Worm (Caenorhabditis elegans) whole organism, late embryonic: ENCODE data around the gene tbc-10.

Source experiments
- C08G9.2 ChIP-seq: sonication (generic microtip); optimal IDR thresholded peaks from 2 replicates; lab custom pipeline; 2016; ENCODE audit warnings: mild to moderate bottlenecking, missing genetic modification characterization, moderate library complexity, missing compliant biosample characterization
- C38D4.7 ChIP-seq: fragments of 200-800 bp; sonication (Bioruptor generic); optimal IDR thresholded peaks from 2 replicates; lab custom pipeline; 2018; ENCODE audit warnings: mild to moderate bottlenecking, missing genetic modification characterization, moderate library complexity, missing compliant biosample characterization
- K09A11.1 ChIP-seq: sonication (generic microtip); optimal IDR thresholded peaks from 2 replicates; lab custom pipeline; 2017; ENCODE audit warnings: antibody characterized with exemption, mild to moderate bottlenecking, missing genetic modification characterization, missing compliant biosample characterization; ENCODE audit not compliant: insufficient read depth
- ahr-1 ChIP-seq: sonication (generic microtip); optimal IDR thresholded peaks from 2 replicates; lab custom pipeline; 2016; ENCODE audit warnings: missing genetic modification characterization, missing compliant biosample characterization
- ama-1 ChIP-seq: fragments of 150-350 bp; optimal IDR thresholded peaks from 2 replicates; lab custom pipeline; 2014
- ceh-18 ChIP-seq: sonication (generic microtip); optimal IDR thresholded peaks from 2 replicates; lab custom pipeline; 2016; ENCODE audit warnings: missing genetic modification characterization, missing compliant biosample characterization
- ceh-19 ChIP-seq: fragments of 200-800 bp; sonication (Bioruptor generic); optimal IDR thresholded peaks from 2 replicates; lab custom pipeline; 2018; ENCODE audit warnings: mild to moderate bottlenecking, missing genetic modification characterization, missing compliant biosample characterization
- ceh-2 ChIP-seq: sonication (generic microtip); optimal IDR thresholded peaks from 2 replicates; lab custom pipeline; 2016; ENCODE audit warnings: missing genotype, missing genetic modification characterization, missing compliant biosample characterization
- ceh-30 ChIP-seq: fragments of 150-350 bp; optimal IDR thresholded peaks from 2 replicates; lab custom pipeline; 2014; ENCODE audit warnings: missing biosample characterization, missing genetic modification characterization
- ceh-31 ChIP-seq: sonication (generic microtip); optimal IDR thresholded peaks from 2 replicates; lab custom pipeline; 2016; ENCODE audit warnings: missing genetic modification characterization, missing compliant biosample characterization
- ceh-34 ChIP-seq: sonication (generic microtip); optimal IDR thresholded peaks from 2 replicates; lab custom pipeline; 2016; ENCODE audit warnings: mild to moderate bottlenecking, missing genetic modification characterization, missing compliant biosample characterization
- ceh-48 ChIP-seq: sonication (generic microtip); optimal IDR thresholded peaks from 2 replicates; lab custom pipeline; 2016; ENCODE audit warnings: missing genetic modification characterization, inconsistent platforms, missing compliant biosample characterization
- ceh-9 ChIP-seq: sonication (generic microtip); optimal IDR thresholded peaks from 2 replicates; lab custom pipeline; 2016; ENCODE audit warnings: mild to moderate bottlenecking, missing genetic modification characterization, inconsistent platforms, missing compliant biosample characterization
- che-1 ChIP-seq: sonication (generic microtip); optimal IDR thresholded peaks from 2 replicates; lab custom pipeline; 2016; ENCODE audit warnings: mild to moderate bottlenecking, missing genetic modification characterization, missing compliant biosample characterization
- dve-1 ChIP-seq: sonication (generic microtip); optimal IDR thresholded peaks from 2 replicates; lab custom pipeline; 2017; ENCODE audit warnings: antibody characterized with exemption, mild to moderate bottlenecking, missing genetic modification characterization, missing compliant biosample characterization
- elt-2 ChIP-seq: sonication (generic microtip); optimal IDR thresholded peaks from 2 replicates; lab custom pipeline; 2016; ENCODE audit warnings: missing genetic modification reagents, missing genetic modification characterization, missing compliant biosample characterization
- elt-4 ChIP-seq: sonication (generic microtip); optimal IDR thresholded peaks from 2 replicates; lab custom pipeline; 2016; ENCODE audit warnings: missing genetic modification characterization, missing compliant biosample characterization
- eyg-1 ChIP-seq: sonication (generic microtip); optimal IDR thresholded peaks from 2 replicates; lab custom pipeline; 2016; ENCODE audit warnings: missing genotype, missing genetic modification characterization, missing compliant biosample characterization
- fkh-6 ChIP-seq: sonication (generic microtip); optimal IDR thresholded peaks from 2 replicates; lab custom pipeline; 2016; ENCODE audit warnings: missing genetic modification characterization, missing compliant biosample characterization
- hlh-13 ChIP-seq: fragments of 200-800 bp; sonication (Bioruptor generic); optimal IDR thresholded peaks from 2 replicates; lab custom pipeline; 2018; ENCODE audit warnings: mild to moderate bottlenecking, missing genetic modification characterization, missing compliant biosample characterization
- hlh-15 ChIP-seq: sonication (generic microtip); optimal IDR thresholded peaks from 2 replicates; lab custom pipeline; 2016; ENCODE audit warnings: missing genetic modification characterization, missing compliant biosample characterization
- lin-11 ChIP-seq: fragments of 200-800 bp; sonication (Bioruptor generic); optimal IDR thresholded peaks from 2 replicates; lab custom pipeline; 2018; ENCODE audit warnings: mild to moderate bottlenecking, missing genetic modification characterization, missing compliant biosample characterization
- madf-2 ChIP-seq: sonication (generic microtip); optimal IDR thresholded peaks from 2 replicates; lab custom pipeline; 2017; ENCODE audit warnings: missing genetic modification characterization, missing compliant biosample characterization
- mec-3 ChIP-seq: sonication (generic microtip); optimal IDR thresholded peaks from 2 replicates; lab custom pipeline; 2016; ENCODE audit warnings: borderline replicate concordance, missing genetic modification characterization, missing compliant biosample characterization
- nfya-1 ChIP-seq: sonication (generic microtip); optimal IDR thresholded peaks from 2 replicates; lab custom pipeline; 2017; ENCODE audit warnings: missing genetic modification characterization, mild to moderate bottlenecking, missing compliant biosample characterization, antibody characterized with exemption, moderate library complexity
- nhr-11 ChIP-seq: fragments of 150-350 bp; optimal IDR thresholded peaks from 2 replicates; lab custom pipeline; 2014; ENCODE audit warnings: missing biosample characterization, missing genetic modification characterization
- nhr-232 ChIP-seq: sonication (generic microtip); optimal IDR thresholded peaks from 2 replicates; lab custom pipeline; 2016; ENCODE audit warnings: missing genetic modification characterization, missing compliant biosample characterization
- pax-1 ChIP-seq: fragments of 150-350 bp; optimal IDR thresholded peaks from 2 replicates; lab custom pipeline; 2014; ENCODE audit warnings: missing biosample characterization, missing genetic modification characterization
- pha-4 ChIP-seq: fragments of 150-350 bp; optimal IDR thresholded peaks from 2 replicates; lab custom pipeline; 2018; ENCODE audit warnings: missing biosample characterization, missing genetic modification reagents, missing genetic modification characterization
- pqm-1 ChIP-seq: sonication (generic microtip); optimal IDR thresholded peaks from 2 replicates; lab custom pipeline; 2016; ENCODE audit warnings: missing genetic modification characterization, missing compliant biosample characterization
- ref-2 ChIP-seq: sonication (generic microtip); optimal IDR thresholded peaks from 2 replicates; lab custom pipeline; 2016; ENCODE audit warnings: missing genetic modification characterization, missing compliant biosample characterization
- rnt-1 ChIP-seq: sonication (generic microtip); optimal IDR thresholded peaks from 2 replicates; lab custom pipeline; 2016; ENCODE audit warnings: missing genetic modification characterization, missing compliant biosample characterization
- sdc-2 ChIP-seq: sonication (generic microtip); optimal IDR thresholded peaks from 2 replicates; lab custom pipeline; 2016; ENCODE audit warnings: missing genotype, missing genetic modification characterization, missing compliant biosample characterization
- sox-2 ChIP-seq: fragments of 200-800 bp; sonication (Bioruptor generic); IDR thresholded peaks from 2 replicates; pipeline ENCODE4 v1.3.6; 2022; ENCODE audit warnings: missing genetic modification reagents, missing genetic modification characterization, missing compliant biosample characterization
- sox-4 ChIP-seq: sonication (generic microtip); optimal IDR thresholded peaks from 2 replicates; lab custom pipeline; 2017; ENCODE audit warnings: mild to moderate bottlenecking, missing genetic modification characterization, inconsistent platforms, missing compliant biosample characterization
- tbx-2 ChIP-seq: sonication (generic microtip); optimal IDR thresholded peaks from 2 replicates; lab custom pipeline; 2016; ENCODE audit warnings: missing genetic modification characterization, missing compliant biosample characterization
- ttx-3 ChIP-seq: sonication (generic microtip); optimal IDR thresholded peaks from 2 replicates; lab custom pipeline; 2016; ENCODE audit warnings: missing genetic modification reagents, missing genetic modification characterization, missing compliant biosample characterization
- unc-42 ChIP-seq: sonication (generic microtip); optimal IDR thresholded peaks from 2 replicates; lab custom pipeline; 2016; ENCODE audit warnings: missing genotype, missing genetic modification characterization, missing compliant biosample characterization
- unc-55 ChIP-seq: sonication (generic microtip); optimal IDR thresholded peaks from 2 replicates; lab custom pipeline; 2017; ENCODE audit warnings: missing biosample characterization, missing genetic modification reagents, missing genetic modification characterization
- unc-86 ChIP-seq: sonication (generic microtip); optimal IDR thresholded peaks from 2 replicates; lab custom pipeline; 2016; ENCODE audit warnings: missing genetic modification characterization, missing compliant biosample characterization

Gene tbc-10

ce11 chrIII:970928-971327 is 12.1 kb upstream of the tbc-10 start:
- no peak for TF ChIP-seq pax-1 (tag; lab: Kevin White, UChicago)
- TF ChIP-seq sox-4 (tag; lab: Kevin White, UChicago) = no peak
- TF ChIP-seq mec-3 (tag; lab: Kevin White, UChicago) = peak; percentile 27

ce11 chrIII:978889-979288 is 4.2 kb upstream of the tbc-10 start:
- TF ChIP-seq sdc-2 (tag; lab: Kevin White, UChicago) (no peak), unc-86 (no peak), ceh-19 (GFP tag; lab: Kevin White, UChicago) (no peak), pha-4 (tag; lab: Kevin White, UChicago) (no peak), nhr-11 (tag; lab: Kevin White, UChicago) (no peak), C38D4.7 (GFP tag; lab: Kevin White, UChicago) (no peak), lin-11 (tag; lab: Kevin White, UChicago) (no peak), sox-2 (no peak)

- TF ChIP-seq ama-1 (no peak), eyg-1 (no peak), che-1 (tag; lab: Kevin White, UChicago) (no peak), madf-2 (tag; lab: Kevin White, UChicago) (no peak), tbx-2 (tag; lab: Kevin White, UChicago) (peak; percentile 23), rnt-1 (tag; lab: Kevin White, UChicago) (no peak), elt-4 (no peak), elt-2 (tag; lab: Kevin White, UChicago) (no peak), ref-2 (tag; lab: Kevin White, UChicago) (no peak), hlh-13 (GFP tag; lab: Kevin White, UChicago) (no peak), ceh-31 (tag; lab: Kevin White, UChicago) (peak; percentile 9), ceh-9 (tag; lab: Kevin White, UChicago) (no peak), unc-55 (GFP tag; lab: Kevin White, UChicago) (peak; percentile 34), dve-1 (tag; lab: Kevin White, UChicago) (peak; percentile 27), sox-4 (tag; lab: Kevin White, UChicago) (no peak), C38D4.7 (GFP tag; lab: Kevin White, UChicago) (no peak), unc-86 (no peak), ceh-34 (peak; percentile 73), nfya-1 (peak; percentile 58), nhr-232 (no peak), ceh-19 (GFP tag; lab: Kevin White, UChicago) (no peak), ceh-18 (peak; percentile 3), ceh-48 (tag; lab: Kevin White, UChicago) (peak; percentile 80), K09A11.1 (tag; lab: Kevin White, UChicago) (no peak)
Observed at ce11 chrIII:981960-982359, 1.1 kb upstream of the tbc-10 start.

ce11 chrIII:989558-989957 is 6.5 kb downstream of the tbc-10 start:
- TF ChIP-seq unc-42 (tag; lab: Kevin White, UChicago) (peak; percentile 96), ahr-1 (no peak), C08G9.2 (tag; lab: Kevin White, UChicago) (no peak)
- TF ChIP-seq, all 69 proteins: peak for 1

ce11 chrIII:991581-991980 is 8.5 kb downstream of the tbc-10 start, which contains the start of gene trp-2:
TSS of gene trp-2 (plus strand) at chrIII:991881.
- TF ChIP-seq ceh-31 (tag; lab: Kevin White, UChicago) (no peak), ceh-30 (tag; lab: Kevin White, UChicago) (no peak), ceh-19 (GFP tag; lab: Kevin White, UChicago) (no peak), pqm-1 (tag; lab: Kevin White, UChicago) (no peak), fkh-6 (tag; lab: Kevin White, UChicago) (no peak), ceh-2 (tag; lab: Kevin White, UChicago) (no peak), madf-2 (tag; lab: Kevin White, UChicago) (no peak), ttx-3 (tag; lab: Kevin White, UChicago) (no peak), hlh-15 (tag; lab: Kevin White, UChicago) (no peak)
